Worm (Caenorhabditis elegans) whole organism, L3 larva: Measurements from ENCODE around the gene T26H5.8.

Experiments
- R02D3.7 ChIP-seq: fragments of 150-350 bp; optimal IDR thresholded peaks from 2 replicates; lab custom pipeline; 2014; ENCODE audit warnings: missing biosample characterization, missing genetic modification characterization
- ZK546.5 ChIP-seq: sonication (generic microtip); optimal IDR thresholded peaks from 2 replicates; lab custom pipeline; 2017; ENCODE audit warnings: missing biosample characterization, missing genetic modification characterization
- aly-2 ChIP-seq: fragments of 150-350 bp; optimal IDR thresholded peaks from 2 replicates; lab custom pipeline; 2014; ENCODE audit warnings: missing biosample characterization, missing genetic modification characterization
- ama-1 ChIP-seq: fragments of 150-350 bp; optimal IDR thresholded peaks from 2 replicates; lab custom pipeline; 2018
- ceh-16 ChIP-seq: sonication (generic microtip); optimal IDR thresholded peaks from 2 replicates; lab custom pipeline; 2017; ENCODE audit warnings: missing biosample characterization, missing genetic modification characterization
- ceh-82 ChIP-seq: fragments of 150-350 bp; optimal IDR thresholded peaks from 2 replicates; lab custom pipeline; 2014; ENCODE audit warnings: missing biosample characterization, missing genetic modification characterization
- egl-27 ChIP-seq: sonication (generic microtip); optimal IDR thresholded peaks from 4 replicates; lab custom pipeline; 2017; ENCODE audit warnings: missing biosample characterization, missing genetic modification reagents, missing genetic modification characterization
- egl-5 ChIP-seq: fragments of 150-350 bp; optimal IDR thresholded peaks from 2 replicates; lab custom pipeline; 2017; ENCODE audit warnings: missing biosample characterization, missing genetic modification reagents, missing genetic modification characterization, inconsistent platforms
- elt-1 ChIP-seq: fragments of 150-350 bp; optimal IDR thresholded peaks from 2 replicates; lab custom pipeline; 2014; ENCODE audit warnings: missing biosample characterization, missing genetic modification characterization
- elt-2 ChIP-seq: sonication (generic microtip); optimal IDR thresholded peaks from 2 replicates; lab custom pipeline; 2016; ENCODE audit warnings: missing genetic modification reagents, mild to moderate bottlenecking, missing genetic modification characterization, missing compliant biosample characterization
- eor-1 ChIP-seq, 2 experiments: fragments of 150-350 bp; optimal IDR thresholded peaks; 2 replicates each; lab custom pipeline; 2014 to 2018; ENCODE audit warnings: missing biosample characterization in 2 of 2, missing genetic modification characterization in 2 of 2
- fkh-10 ChIP-seq: sonication (generic microtip); optimal IDR thresholded peaks from 2 replicates; lab custom pipeline; 2017; ENCODE audit warnings: missing biosample characterization, missing genetic modification reagents, missing genetic modification characterization
- fos-1 ChIP-seq: fragments of 150-350 bp; optimal IDR thresholded peaks from 2 replicates; lab custom pipeline; 2014; ENCODE audit warnings: missing biosample characterization, missing genetic modification characterization
- hmg-11 ChIP-seq: sonication (generic microtip); optimal IDR thresholded peaks from 2 replicates; lab custom pipeline; 2016; ENCODE audit warnings: missing genetic modification characterization, missing compliant biosample characterization
- jun-1 ChIP-seq: fragments of 150-350 bp; optimal IDR thresholded peaks from 2 replicates; lab custom pipeline; 2014; ENCODE audit warnings: missing biosample characterization, missing genetic modification reagents, missing genetic modification characterization
- lin-39 ChIP-seq: fragments of 150-350 bp; optimal IDR thresholded peaks from 2 replicates; lab custom pipeline; 2018; ENCODE audit warnings: missing biosample characterization, missing genetic modification reagents, missing genetic modification characterization
- lsy-12 ChIP-seq: sonication (generic microtip); optimal IDR thresholded peaks from 2 replicates; lab custom pipeline; 2016; ENCODE audit warnings: mild to moderate bottlenecking, missing genetic modification characterization, missing compliant biosample characterization
- mdl-1 ChIP-seq: fragments of 150-350 bp; optimal IDR thresholded peaks from 2 replicates; lab custom pipeline; 2014; ENCODE audit warnings: missing biosample characterization, missing genetic modification characterization
- mml-1 ChIP-seq: fragments of 150-350 bp; sonication (generic microtip); optimal IDR thresholded peaks from 3 replicates; lab custom pipeline; 2014; ENCODE audit warnings: missing biosample characterization, missing genetic modification characterization
- nfya-1 ChIP-seq: sonication (generic microtip); optimal IDR thresholded peaks from 2 replicates; lab custom pipeline; 2017; ENCODE audit warnings: missing genetic modification characterization, mild to moderate bottlenecking, missing compliant biosample characterization, antibody characterized with exemption, moderate library complexity; ENCODE audit not compliant: insufficient read depth
- nhr-23 ChIP-seq: fragments of 150-350 bp; optimal IDR thresholded peaks from 2 replicates; lab custom pipeline; 2014; ENCODE audit warnings: missing biosample characterization, missing genetic modification reagents, missing genetic modification characterization
- nhr-237 ChIP-seq: fragments of 150-350 bp; optimal IDR thresholded peaks from 2 replicates; lab custom pipeline; 2014; ENCODE audit warnings: missing biosample characterization, missing genetic modification characterization
- nhr-25 ChIP-seq: sonication (generic microtip); optimal IDR thresholded peaks from 2 replicates; lab custom pipeline; 2017; ENCODE audit warnings: missing biosample characterization, missing genetic modification characterization
- nhr-28 ChIP-seq: fragments of 150-350 bp; optimal IDR thresholded peaks from 2 replicates; lab custom pipeline; 2014; ENCODE audit warnings: missing biosample characterization, missing genetic modification characterization
- nhr-76 ChIP-seq: fragments of 150-350 bp; sonication (generic microtip); optimal IDR thresholded peaks from 5 replicates; lab custom pipeline; 2014; ENCODE audit warnings: missing biosample characterization, missing genetic modification characterization
- nhr-77 ChIP-seq: fragments of 150-350 bp; optimal IDR thresholded peaks from 2 replicates; lab custom pipeline; 2014; ENCODE audit warnings: missing biosample characterization, missing genetic modification characterization
- pha-4 ChIP-seq: fragments of 150-350 bp; optimal IDR thresholded peaks from 2 replicates; lab custom pipeline; 2014; ENCODE audit warnings: missing biosample characterization, missing genetic modification reagents, missing genetic modification characterization
- pqm-1 ChIP-seq: fragments of 150-350 bp; optimal IDR thresholded peaks from 2 replicates; lab custom pipeline; 2017; ENCODE audit warnings: missing biosample characterization, missing genetic modification characterization, inconsistent platforms
- sea-2 ChIP-seq: fragments of 150-350 bp; sonication (generic microtip); optimal IDR thresholded peaks from 4 replicates; lab custom pipeline; 2014; ENCODE audit warnings: missing biosample characterization, missing genetic modification reagents, missing genetic modification characterization
- tbx-2 ChIP-seq: sonication (generic microtip); optimal IDR thresholded peaks from 2 replicates; lab custom pipeline; 2016; ENCODE audit warnings: mild to moderate bottlenecking, missing genetic modification characterization, missing compliant biosample characterization
- unc-39 ChIP-seq: sonication (generic microtip); optimal IDR thresholded peaks from 4 replicates; lab custom pipeline; 2017; ENCODE audit warnings: missing biosample characterization, missing genetic modification characterization
- unc-62 ChIP-seq: fragments of 150-350 bp; sonication (generic microtip); optimal IDR thresholded peaks from 4 replicates; lab custom pipeline; 2014; ENCODE audit warnings: missing biosample characterization, missing genetic modification reagents, missing genetic modification characterization
- ztf-11 ChIP-seq: fragments of 150-350 bp; optimal IDR thresholded peaks from 2 replicates; lab custom pipeline; 2014; ENCODE audit warnings: missing biosample characterization, missing genetic modification characterization
- ztf-4 ChIP-seq: fragments of 150-350 bp; optimal IDR thresholded peaks from 2 replicates; lab custom pipeline; 2014; ENCODE audit warnings: missing biosample characterization, missing genetic modification characterization

Gene T26H5.8

ce11 chrV:15425368-15426091 lies 7.0 kb downstream of the T26H5.8 start, which contains the start of gene Y36E3A.2:
Y36E3A.2 (plus strand) TSS chrV:15426041.
- peak; percentile 70 for TF ChIP-seq elt-2 (tag; lab: Kevin White, UChicago)
- peak; percentile 1 for TF ChIP-seq pha-4 (tag; lab: Kevin White, UChicago)
- no peak for TF ChIP-seq unc-62 (GFP tag; lab: Kevin White, UChicago)

ce11 chrV:15423601-15424000 lies 8.9 kb downstream of the T26H5.8 start, which contains the start of gene fbxa-104:
fbxa-104 (minus strand) TSS chrV:15423683.
- TF ChIP-seq mdl-1 (no peak), aly-2 (tag; lab: Kevin White, UChicago) (no peak), elt-2 (tag; lab: Kevin White, UChicago) (no peak), ztf-11 (tag; lab: Kevin White, UChicago) (no peak)

- TF ChIP-seq nhr-23 = no peak
- TF ChIP-seq egl-5 (tag; lab: Kevin White, UChicago) = no peak
- no peak for TF ChIP-seq R02D3.7
- TF ChIP-seq pha-4 (tag; lab: Kevin White, UChicago) = no peak
- TF ChIP-seq tbx-2 (tag; lab: Kevin White, UChicago) = no peak
- no peak for TF ChIP-seq unc-39 (tag; lab: Kevin White, UChicago)
- no peak for TF ChIP-seq fkh-10 (GFP tag; lab: Kevin White, UChicago)
- TF ChIP-seq nhr-25 (tag; lab: Kevin White, UChicago) = no peak
- TF ChIP-seq ztf-11 (tag; lab: Kevin White, UChicago) = no peak
- TF ChIP-seq sea-2 (GFP tag; lab: Kevin White, UChicago) = no peak
- no peak for TF ChIP-seq egl-27 (tag; lab: Kevin White, UChicago)
- no peak for TF ChIP-seq eor-1 (tag; optimal IDR thresholded peaks at IDR 0.05; lab: Kevin White, UChicago)
- TF ChIP-seq aly-2 (tag; lab: Kevin White, UChicago) = no peak
- TF ChIP-seq, all 47 proteins: peak for 0
These were observed 14.7 kb downstream of the T26H5.8 start, which contains the start of gene T06E6.10 for ce11 chrV:15417822-15418221. T06E6.10 (plus strand) TSS chrV:15418122.

DNA sequence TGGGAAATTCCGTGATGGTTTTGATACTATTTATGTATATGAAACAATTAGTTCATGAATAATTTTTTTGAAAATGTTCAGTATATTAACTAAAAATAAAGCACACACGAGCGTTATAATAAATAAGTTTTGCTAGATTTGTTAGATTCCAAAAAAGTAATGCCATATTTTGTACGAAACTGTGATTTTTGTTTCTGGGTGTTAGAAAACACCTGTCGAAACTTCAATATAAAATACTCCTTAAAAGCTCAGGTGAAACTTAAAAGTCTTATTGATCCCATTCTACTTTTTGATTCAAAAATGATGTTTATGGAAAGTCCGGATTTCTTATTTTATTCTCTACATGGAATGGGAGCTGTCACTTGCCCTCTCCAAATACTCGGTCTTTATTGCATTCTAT lies 16.6 kb downstream of the T26H5.8 start, which contains the start of gene srh-265:
Gene srh-265 (plus strand): TSS at position 301 of the 400 bp plus-strand sequence.
- TF ChIP-seq lsy-12 (tag; lab: Kevin White, UChicago) = no peak
- no peak for TF ChIP-seq R02D3.7
- no peak for TF ChIP-seq aly-2 (tag; lab: Kevin White, UChicago)
- no peak for TF ChIP-seq pqm-1 (tag; lab: Kevin White, UChicago)

- TF ChIP-seq fkh-10 (GFP tag; lab: Kevin White, UChicago) (no peak), nhr-76 (tag; lab: Kevin White, UChicago) (no peak), nhr-77 (no peak), jun-1 (tag; lab: Kevin White, UChicago) (no peak), tbx-2 (tag; lab: Kevin White, UChicago) (no peak), nfya-1 (tag; lab: Kevin White, UChicago) (no peak)
- TF ChIP-seq, all 47 proteins: peak for 0
These were observed 18.7 kb downstream of the T26H5.8 start, which contains the start of gene srh-264 for ce11 chrV:15413847-15414246. srh-264 (plus strand) TSS chrV:15414147.

DNA sequence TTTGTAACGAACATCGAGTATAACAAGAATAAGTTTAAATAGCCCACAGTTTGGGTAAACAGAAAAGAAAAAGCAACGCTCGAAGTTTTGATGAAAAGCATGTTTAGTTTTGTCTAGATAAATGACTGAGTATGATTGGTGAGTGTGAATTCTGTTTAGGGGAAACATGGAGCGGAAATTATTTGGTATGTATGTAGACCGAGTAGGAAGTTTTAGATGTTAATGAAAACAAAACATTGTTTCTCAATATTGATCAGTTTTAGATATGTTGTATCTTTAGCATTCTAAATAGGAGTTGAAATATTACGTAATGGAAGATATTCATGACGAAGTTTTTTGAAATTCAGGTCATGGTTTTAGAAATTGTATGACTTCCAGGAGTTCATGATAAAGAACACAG lies 19.9 kb downstream of the T26H5.8 start, which contains the start of gene srbc-63:
Gene srbc-63 (minus strand): TSS at position 101 of the 400 bp plus-strand sequence.
- TF ChIP-seq ZK546.5 (no peak), lin-39 (no peak), fkh-10 (GFP tag; lab: Kevin White, UChicago) (no peak), ceh-82 (tag; lab: Kevin White, UChicago) (no peak), ztf-4 (no peak), elt-1 (tag; lab: Kevin White, UChicago) (no peak), aly-2 (tag; lab: Kevin White, UChicago) (no peak), ceh-16 (tag; lab: Kevin White, UChicago) (no peak), hmg-11 (tag; lab: Kevin White, UChicago) (no peak), mdl-1 (no peak), ama-1 (lab: Kevin White, UChicago) (no peak), nhr-28 (tag; lab: Kevin White, UChicago) (no peak), mml-1 (tag; lab: Kevin White, UChicago) (no peak), nhr-237 (tag; lab: Kevin White, UChicago) (no peak), nfya-1 (tag; lab: Kevin White, UChicago) (no peak), fos-1 (no peak), pqm-1 (tag; lab: Kevin White, UChicago) (no peak)
